Worm (Caenorhabditis elegans): ENCODE measurements around the gene nspb-6.

DNA sequence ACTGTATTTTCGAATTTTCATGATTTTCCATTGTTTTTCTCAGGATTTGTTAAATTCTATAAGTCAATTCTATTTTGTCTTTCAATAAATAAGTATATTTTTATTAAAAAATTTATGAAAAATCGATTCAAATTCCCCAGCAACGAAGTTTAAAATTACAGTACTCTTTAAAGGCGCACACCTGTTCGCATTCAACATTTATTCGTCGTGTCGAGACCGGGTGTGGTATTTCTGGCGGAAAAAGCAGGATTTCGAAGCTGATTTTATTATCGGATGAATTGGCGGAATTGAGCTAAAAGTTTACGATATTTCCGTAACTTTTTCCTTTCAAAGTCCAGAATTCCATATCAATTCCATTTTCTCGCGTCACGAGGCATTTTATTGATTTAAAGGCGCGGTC is 50.2 kb downstream of the nspb-6 start:
- no peak for TF ChIP-seq lin-13 (GFP tag; optimal IDR thresholded peaks at IDR 0.05)
- no peak for TF ChIP-seq nhr-48 (tag; optimal IDR thresholded peaks at IDR 0.05)
- TF ChIP-seq ceh-82 (tag; optimal IDR thresholded peaks at IDR 0.05), result no peak
